Worm (Caenorhabditis elegans) whole organism, young adult: ENCODE data around the gene F16G10.3.

ENCODE experiments used
- B0019.2 ChIP-seq: fragments of 200-800 bp; sonication (Bioruptor generic); conservative IDR thresholded peaks from 2 replicates; pipeline ENCODE4 v1.3.6; 2022; ENCODE audit warnings: missing genetic modification reagents, missing genetic modification characterization, missing compliant biosample characterization
- B0035.1 ChIP-seq: sonication (generic microtip); optimal IDR thresholded peaks from 2 replicates; lab custom pipeline; 2016; ENCODE audit warnings: missing genetic modification characterization, mild to moderate bottlenecking, missing compliant biosample characterization, missing genotype, missing genetic modification reagents
- B0336.3 ChIP-seq: fragments of 200-800 bp; sonication (Bioruptor generic); IDR thresholded peaks from 2 replicates; pipeline ENCODE4 v1.3.6; 2022; ENCODE audit warnings: missing genetic modification characterization, missing compliant biosample characterization
- C17E4.6 ChIP-seq: fragments of 200-800 bp; sonication (Bioruptor generic); IDR thresholded peaks from 2 replicates; pipeline ENCODE4 v1.3.6; 2022; ENCODE audit warnings: missing genetic modification reagents, missing genetic modification characterization, missing compliant biosample characterization
- D2030.7 ChIP-seq: fragments of 200-800 bp; sonication (Bioruptor generic); IDR thresholded peaks from 2 replicates; pipeline ENCODE4 v1.3.6; 2022; ENCODE audit warnings: missing genetic modification reagents, missing genetic modification characterization, missing compliant biosample characterization
- F10E7.11 ChIP-seq: sonication (generic microtip); optimal IDR thresholded peaks from 2 replicates; lab custom pipeline; 2017; ENCODE audit warnings: mild to moderate bottlenecking, missing genetic modification characterization, moderate library complexity, missing compliant biosample characterization
- F37B4.10 ChIP-seq: fragments of 200-800 bp; sonication (Bioruptor generic); IDR thresholded peaks from 2 replicates; pipeline ENCODE4 v1.3.6; 2022; ENCODE audit warnings: missing genetic modification characterization, missing compliant biosample characterization
- F49E8.2 ChIP-seq: sonication (generic microtip); optimal IDR thresholded peaks from 3 replicates; lab custom pipeline; 2017; ENCODE audit warnings: missing genetic modification characterization, mild to moderate bottlenecking, missing compliant biosample characterization, antibody characterized with exemption, moderate library complexity; ENCODE audit not compliant: insufficient read depth
- K11D2.4 ChIP-seq: fragments of 200-800 bp; sonication (Bioruptor generic); IDR thresholded peaks from 2 replicates; pipeline ENCODE4 v1.3.6; 2022; ENCODE audit warnings: missing genetic modification reagents, missing genetic modification characterization, missing compliant biosample characterization
- T26A5.8 ChIP-seq: sonication (generic microtip); optimal IDR thresholded peaks from 2 replicates; lab custom pipeline; 2016; ENCODE audit warnings: missing genetic modification characterization, missing compliant biosample characterization
- ama-1 ChIP-seq, 3 experiments: fragments of 150-350 bp in 1 of 3; sonication (generic microtip) in 2 of 3; optimal IDR thresholded peaks; 2 replicates each; lab custom pipeline; 2014 to 2018; ENCODE audit warnings: missing biosample characterization in 2 of 3, missing genetic modification characterization in 2 of 3, missing genetic modification reagents in 2 of 3
- aptf-2 ChIP-seq: fragments of 200-800 bp; sonication (Bioruptor generic); conservative IDR thresholded peaks from 2 replicates; pipeline ENCODE4 v1.3.6; 2022; ENCODE audit warnings: missing genetic modification reagents, missing genetic modification characterization, missing compliant biosample characterization
- aptf-3 ChIP-seq: fragments of 200-800 bp; sonication (Bioruptor generic); IDR thresholded peaks from 2 replicates; pipeline ENCODE4 v1.3.6; 2022; ENCODE audit warnings: missing genetic modification characterization, missing compliant biosample characterization
- attf-6 ChIP-seq: fragments of 200-800 bp; sonication (Bioruptor generic); IDR thresholded peaks from 2 replicates; pipeline ENCODE4 v1.3.6; 2022; ENCODE audit warnings: missing genetic modification reagents, missing genetic modification characterization, missing compliant biosample characterization
- bed-1 ChIP-seq: fragments of 200-800 bp; sonication (Bioruptor generic); IDR thresholded peaks from 2 replicates; pipeline ENCODE4 v1.3.6; 2022; ENCODE audit warnings: missing genetic modification reagents, missing genetic modification characterization, missing compliant biosample characterization
- ccch-3 ChIP-seq: fragments of 200-800 bp; sonication (Bioruptor generic); optimal IDR thresholded peaks from 2 replicates; lab custom pipeline; 2018; ENCODE audit warnings: mild to moderate bottlenecking, missing genetic modification characterization, missing compliant biosample characterization
- ceh-100 ChIP-seq: fragments of 200-800 bp; sonication (Bioruptor generic); IDR thresholded peaks from 2 replicates; pipeline ENCODE4 v1.3.6; 2022; ENCODE audit warnings: missing genetic modification reagents, missing genetic modification characterization, missing compliant biosample characterization
- ceh-40 ChIP-seq: fragments of 200-800 bp; sonication (Bioruptor generic); IDR thresholded peaks from 2 replicates; pipeline ENCODE4 v1.3.6; 2022; ENCODE audit warnings: missing genetic modification characterization, missing compliant biosample characterization
- ceh-91 ChIP-seq: fragments of 200-800 bp; sonication (Bioruptor generic); IDR thresholded peaks from 2 replicates; pipeline ENCODE4 v1.3.6; 2022; ENCODE audit warnings: missing genetic modification reagents, missing genetic modification characterization, missing compliant biosample characterization
- chd-7 ChIP-seq: sonication (generic microtip); optimal IDR thresholded peaks from 2 replicates; lab custom pipeline; 2016; ENCODE audit warnings: mild to moderate bottlenecking, missing genetic modification characterization, moderate library complexity, missing compliant biosample characterization
- dox-1 ChIP-seq: fragments of 200-800 bp; sonication (Bioruptor generic); IDR thresholded peaks from 2 replicates; pipeline ENCODE4 v1.3.6; 2022; ENCODE audit warnings: missing genetic modification reagents, missing genetic modification characterization, missing compliant biosample characterization
- dpl-1 ChIP-seq: fragments of 150-350 bp; optimal IDR thresholded peaks from 2 replicates; lab custom pipeline; 2014; ENCODE audit warnings: missing biosample characterization, missing genetic modification reagents, missing genetic modification characterization
- efl-1 ChIP-seq: fragments of 150-350 bp; optimal IDR thresholded peaks from 2 replicates; lab custom pipeline; 2014; ENCODE audit warnings: missing biosample characterization, missing genetic modification reagents, missing genetic modification characterization
- fkh-3 ChIP-seq: sonication (generic microtip); optimal IDR thresholded peaks from 2 replicates; lab custom pipeline; 2016; ENCODE audit warnings: mild to moderate bottlenecking, missing genetic modification characterization, missing compliant biosample characterization
- him-1 ChIP-seq: sonication (generic microtip); optimal IDR thresholded peaks from 2 replicates; lab custom pipeline; 2016; ENCODE audit warnings: missing genotype, missing genetic modification reagents, missing genetic modification characterization, missing compliant biosample characterization
- hmg-1.2 ChIP-seq: fragments of 200-800 bp; sonication (Bioruptor generic); IDR thresholded peaks from 2 replicates; pipeline ENCODE4 v1.3.6; 2022; ENCODE audit warnings: missing genetic modification reagents, missing genetic modification characterization, missing compliant biosample characterization
- hrde-1 ChIP-seq: sonication (generic microtip); optimal IDR thresholded peaks from 2 replicates; lab custom pipeline; 2016; ENCODE audit warnings: missing genetic modification characterization, mild to moderate bottlenecking, missing compliant biosample characterization, moderate library complexity, missing genotype, missing genetic modification reagents, borderline replicate concordance
- hsf-1 ChIP-seq: fragments of 200-800 bp; sonication (Bioruptor generic); IDR thresholded peaks from 2 replicates; pipeline ENCODE4 v1.3.6; 2022; ENCODE audit warnings: missing genetic modification reagents, missing genetic modification characterization, missing compliant biosample characterization
- lag-1 ChIP-seq: fragments of 200-800 bp; sonication (Bioruptor generic); IDR thresholded peaks from 2 replicates; pipeline ENCODE4 v1.3.6; 2022; ENCODE audit warnings: missing genetic modification reagents, missing genetic modification characterization, missing compliant biosample characterization
- let-607 ChIP-seq, 2 experiments: fragments of 200-800 bp in 1 of 2; sonication (Bioruptor generic) in 1 of 2; sonication (generic microtip) in 1 of 2; optimal IDR thresholded peaks; 2 replicates each; lab custom pipeline; 2016 to 2018; ENCODE audit warnings: mild to moderate bottlenecking in 2 of 2, missing compliant biosample characterization in 2 of 2, missing genetic modification characterization in 2 of 2, moderate library complexity in 2 of 2, missing genotype in 1 of 2
- lin-35 ChIP-seq, 3 experiments: fragments of 150-350 bp in 2 of 3; sonication (generic microtip) in 1 of 3; optimal IDR thresholded peaks; 2 replicates each; lab custom pipeline; 2014 to 2018; ENCODE audit warnings: missing biosample characterization in 3 of 3, missing genetic modification characterization in 3 of 3, missing genetic modification reagents in 3 of 3
- lin-40 ChIP-seq: sonication (generic microtip); optimal IDR thresholded peaks from 2 replicates; lab custom pipeline; 2016; ENCODE audit warnings: missing genetic modification characterization, mild to moderate bottlenecking, missing compliant biosample characterization, missing genotype, missing genetic modification reagents
- lin-54 ChIP-seq: fragments of 200-800 bp; sonication (Bioruptor generic); optimal IDR thresholded peaks from 2 replicates; lab custom pipeline; 2018; ENCODE audit warnings: mild to moderate bottlenecking, missing genetic modification characterization, missing compliant biosample characterization
- madf-3 ChIP-seq: fragments of 200-800 bp; sonication (Bioruptor generic); IDR thresholded peaks from 2 replicates; pipeline ENCODE4 v1.3.6; 2022; ENCODE audit warnings: missing genetic modification reagents, missing genetic modification characterization, missing compliant biosample characterization
- madf-6 ChIP-seq: fragments of 200-800 bp; sonication (Bioruptor generic); IDR thresholded peaks from 2 replicates; pipeline ENCODE4 v1.3.6; 2022; ENCODE audit warnings: missing genetic modification reagents, missing genetic modification characterization, missing compliant biosample characterization
- mcd-1 ChIP-seq: fragments of 200-800 bp; sonication (Bioruptor generic); IDR thresholded peaks from 2 replicates; pipeline ENCODE4 v1.3.6; 2022; ENCODE audit warnings: missing genetic modification reagents, missing genetic modification characterization, missing compliant biosample characterization
- mel-28 ChIP-seq: sonication (generic microtip); optimal IDR thresholded peaks from 2 replicates; lab custom pipeline; 2016; ENCODE audit warnings: borderline replicate concordance, mild to moderate bottlenecking, missing genetic modification characterization, missing compliant biosample characterization
- pbrm-1 ChIP-seq: fragments of 200-800 bp; sonication (Bioruptor generic); IDR thresholded peaks from 2 replicates; pipeline ENCODE4 v1.3.6; 2022; ENCODE audit warnings: missing genetic modification reagents, missing genetic modification characterization, missing compliant biosample characterization
- rcor-1 ChIP-seq: fragments of 200-800 bp; sonication (Bioruptor generic); IDR thresholded peaks from 2 replicates; pipeline ENCODE4 v1.3.6; 2022; ENCODE audit warnings: missing genetic modification reagents, missing genetic modification characterization, missing compliant biosample characterization
- sea-2 ChIP-seq: fragments of 200-800 bp; sonication (Bioruptor generic); IDR thresholded peaks from 2 replicates; pipeline ENCODE4 v1.3.6; 2022; ENCODE audit warnings: missing genetic modification characterization, missing compliant biosample characterization
- snpc-1.1 ChIP-seq: sonication (generic microtip); optimal IDR thresholded peaks from 2 replicates; lab custom pipeline; 2017; ENCODE audit warnings: missing genetic modification characterization, mild to moderate bottlenecking, missing compliant biosample characterization, antibody characterized with exemption, moderate library complexity, missing genotype, missing genetic modification reagents; ENCODE audit not compliant: insufficient read depth
- snpc-1.3 ChIP-seq: sonication (generic microtip); optimal IDR thresholded peaks from 2 replicates; lab custom pipeline; 2017; ENCODE audit warnings: missing genetic modification characterization, mild to moderate bottlenecking, missing compliant biosample characterization, antibody characterized with exemption, moderate library complexity, missing genotype, missing genetic modification reagents; ENCODE audit not compliant: insufficient read depth
- sptf-2 ChIP-seq: fragments of 200-800 bp; sonication (Bioruptor generic); optimal IDR thresholded peaks from 2 replicates; lab custom pipeline; 2018; ENCODE audit warnings: mild to moderate bottlenecking, missing genetic modification characterization, missing compliant biosample characterization
- tbp1 ChIP-seq: fragments of 200-800 bp; sonication (Bioruptor generic); optimal IDR thresholded peaks from 2 replicates; lab custom pipeline; 2018; ENCODE audit warnings: mild to moderate bottlenecking, missing genetic modification characterization, missing compliant biosample characterization
- unc-62 ChIP-seq: fragments of 150-350 bp; optimal IDR thresholded peaks from 2 replicates; lab custom pipeline; 2014; ENCODE audit warnings: missing biosample characterization, missing genetic modification reagents, missing genetic modification characterization
- ztf-22 ChIP-seq: fragments of 200-800 bp; sonication (Bioruptor generic); optimal IDR thresholded peaks from 2 replicates; lab custom pipeline; 2018; ENCODE audit warnings: mild to moderate bottlenecking, missing genetic modification characterization, moderate library complexity, missing compliant biosample characterization
- ztf-26 ChIP-seq: sonication (generic microtip); optimal IDR thresholded peaks from 2 replicates; lab custom pipeline; 2017; ENCODE audit warnings: missing genetic modification characterization, missing compliant biosample characterization

Gene F16G10.3

ce11 chrII:2378465-2379009 is 6.3 kb downstream of the F16G10.3 start (continued):
- TF ChIP-seq lag-1 (GFP tag; lab: Robert Waterston, UW) (no peak), aptf-3 (GFP tag; lab: Robert Waterston, UW) (no peak), T26A5.8 (tag; lab: Kevin White, UChicago) (no peak), D2030.7 (no peak), hsf-1 (no peak), F37B4.10 (no peak), unc-62 (peak; percentile 78), mel-28 (no peak), chd-7 (peak; percentile 31), ceh-91 (GFP tag; lab: Robert Waterston, UW) (no peak), K11D2.4 (GFP tag; lab: Robert Waterston, UW) (0 out of 2 replicates have a peak, but pooled peaks have one; percentile 20), B0019.2 (GFP tag; lab: Robert Waterston, UW) (no peak), rcor-1 (GFP tag; lab: Robert Waterston, UW) (no peak), B0035.1 (tag; lab: Kevin White, UChicago) (no peak), F10E7.11 (tag; lab: Kevin White, UChicago) (no peak), pbrm-1 (peak; percentile 28; the same call in 1 of the 2 replicates), lin-40 (tag; lab: Kevin White, UChicago) (no peak), let-607 (tag; optimal IDR thresholded peaks at IDR 0.05; lab: Kevin White, UChicago) (peak; percentile 79 to 88), lin-54 (no peak), dox-1 (GFP tag; lab: Robert Waterston, UW) (peak; percentile 90; the same call in 1 of the 2 replicates), ztf-22 (GFP tag; lab: Kevin White, UChicago) (peak; percentile 100), ceh-100 (GFP tag; lab: Robert Waterston, UW) (no peak), sptf-2 (GFP tag; lab: Kevin White, UChicago) (peak; percentile 64), hrde-1 (no peak), ztf-26 (tag; lab: Kevin White, UChicago) (peak; percentile 19), bed-1 (GFP tag; lab: Robert Waterston, UW) (no peak), madf-3 (GFP tag; lab: Robert Waterston, UW) (no peak), snpc-1.1 (tag; lab: Kevin White, UChicago) (no peak), snpc-1.3 (tag; lab: Kevin White, UChicago) (no peak), lin-35 (GFP tag; optimal IDR thresholded peaks at IDR 0.05; lab: Kevin White, UChicago) (no peak), dpl-1 (GFP tag; lab: Kevin White, UChicago) (no peak), madf-6 (GFP tag; lab: Robert Waterston, UW) (no peak), ccch-3 (GFP tag; lab: Kevin White, UChicago) (no peak), him-1 (tag; lab: Kevin White, UChicago) (no peak), F49E8.2 (tag; lab: Kevin White, UChicago) (no peak), mcd-1 (GFP tag; lab: Robert Waterston, UW) (no peak; the same call in none of the 2 replicates), aptf-2 (GFP tag; lab: Robert Waterston, UW) (no peak), efl-1 (GFP tag; lab: Kevin White, UChicago) (no peak), sea-2 (GFP tag; lab: Robert Waterston, UW) (no peak), ceh-40 (0 out of 2 replicates have a peak, but pooled peaks have one; percentile 2), C17E4.6 (GFP tag; lab: Robert Waterston, UW) (no peak), tbp1 (peak; percentile 65), B0336.3 (GFP tag; lab: Robert Waterston, UW) (no peak; the same call in none of the 2 replicates), attf-6 (no peak), ama-1 (optimal IDR thresholded peaks at IDR 0.05; lab: Kevin White, UChicago) (no peak), ama-1 (GFP tag; optimal IDR thresholded peaks at IDR 0.05; lab: Kevin White, UChicago) (no peak), hmg-1.2 (GFP tag; lab: Robert Waterston, UW) (no peak), fkh-3 (tag; lab: Kevin White, UChicago) (no peak)
